Fruit fly (Drosophila melanogaster) whole organism, embryonic: ENCODE results near the gene CG31898.

Experiments used
- B-H1 ChIP-seq: fragments of 200-800 bp; sonication (Bioruptor generic); IDR thresholded peaks from 3 replicates; pipeline ENCODE4 v1.3.6; 2022; ENCODE audit warnings: missing biosample characterization, missing genetic modification characterization
- CG10321 ChIP-seq: fragments of 200-800 bp; sonication (Bioruptor generic); IDR thresholded peaks from 2 replicates; pipeline ENCODE4 v1.3.6; 2022; ENCODE audit warnings: missing biosample characterization, missing genetic modification characterization
- CG11085 ChIP-seq: fragments of 200-800 bp; sonication (Bioruptor generic); IDR thresholded peaks from 2 replicates; pipeline ENCODE4 v1.3.6; 2022; ENCODE audit warnings: missing biosample characterization, missing genetic modification characterization
- CG11723 ChIP-seq: fragments of 200-800 bp; sonication (Bioruptor generic); optimal IDR thresholded peaks from 2 replicates; lab custom pipeline; 2017; ENCODE audit warnings: missing biosample characterization, mild to moderate bottlenecking, missing genetic modification characterization
- CG1233 ChIP-seq: fragments of 200-800 bp; sonication (Bioruptor generic); optimal IDR thresholded peaks from 4 replicates; lab custom pipeline; 2018; ENCODE audit warnings: missing biosample characterization, mild to moderate bottlenecking, missing genetic modification characterization
- CG13123 ChIP-seq: fragments of 200-800 bp; sonication (Bioruptor generic); optimal IDR thresholded peaks from 2 replicates; lab custom pipeline; 2016; ENCODE audit warnings: missing biosample characterization, missing genetic modification characterization
- CG13287 ChIP-seq: fragments of 200-800 bp; sonication (Bioruptor generic); IDR thresholded peaks from 2 replicates; pipeline ENCODE4 v1.3.6; 2022; ENCODE audit warnings: missing biosample characterization, missing genetic modification characterization; ENCODE audit not compliant: partially characterized antibody
- CG13296 ChIP-seq: fragments of 200-800 bp; sonication (Bioruptor generic); optimal IDR thresholded peaks from 3 replicates; lab custom pipeline; 2018; ENCODE audit warnings: missing biosample characterization, mild to moderate bottlenecking, missing genetic modification characterization
- CG14710 ChIP-seq: fragments of 200-800 bp; sonication (Bioruptor generic); optimal IDR thresholded peaks from 3 replicates; lab custom pipeline; 2019; ENCODE audit warnings: missing biosample characterization, mild to moderate bottlenecking, missing genetic modification characterization, moderate library complexity
- CG16863 ChIP-seq: fragments of 200-800 bp; sonication (Bioruptor generic); optimal IDR thresholded peaks from 3 replicates; lab custom pipeline; 2016; ENCODE audit warnings: missing biosample characterization, missing genetic modification characterization
- CG2199 ChIP-seq: fragments of 200-800 bp; sonication (Bioruptor generic); IDR thresholded peaks from 3 replicates; pipeline ENCODE4 v1.3.6; 2022; ENCODE audit warnings: missing biosample characterization, missing genetic modification characterization
- CG4282 ChIP-seq: fragments of 200-800 bp; sonication (Bioruptor generic); optimal IDR thresholded peaks from 2 replicates; lab custom pipeline; 2016; ENCODE audit warnings: missing biosample characterization, missing genetic modification characterization
- CG4617 ChIP-seq: fragments of 200-800 bp; sonication (Bioruptor generic); optimal IDR thresholded peaks from 3 replicates; lab custom pipeline; 2016; ENCODE audit warnings: missing biosample characterization, missing genetic modification characterization, borderline replicate concordance
- CG5245 ChIP-seq: fragments of 200-800 bp; sonication (Bioruptor generic); optimal IDR thresholded peaks from 3 replicates; lab custom pipeline; 2016; ENCODE audit warnings: missing biosample characterization, missing genetic modification characterization
- CG6689 ChIP-seq: fragments of 200-800 bp; sonication (Bioruptor generic); IDR thresholded peaks from 2 replicates; pipeline ENCODE4 v1.3.6; 2022; ENCODE audit warnings: missing biosample characterization, missing genetic modification characterization
- CG7372 ChIP-seq: fragments of 200-800 bp; sonication (Bioruptor generic); IDR thresholded peaks from 2 replicates; pipeline ENCODE4 v1.3.6; 2022; ENCODE audit warnings: missing biosample characterization, missing genetic modification characterization
- CG8478 ChIP-seq: fragments of >200 bp; optimal IDR thresholded peaks from 2 replicates; lab custom pipeline; 2018
- CG8924 ChIP-seq: fragments of 200-800 bp; optimal IDR thresholded peaks from 3 replicates; lab custom pipeline; 2019; ENCODE audit warnings: missing biosample characterization, mild to moderate bottlenecking, missing genetic modification characterization, moderate library complexity
- CTCF ChIP-seq: fragments of 200-800 bp; sonication (Bioruptor generic); optimal IDR thresholded peaks from 2 replicates; lab custom pipeline; 2017; ENCODE audit warnings: missing biosample characterization, mild to moderate bottlenecking, missing genetic modification characterization, moderate library complexity
- Chrac-16 ChIP-seq: fragments of 200-800 bp; sonication (Bioruptor generic); optimal IDR thresholded peaks from 3 replicates; lab custom pipeline; 2016; ENCODE audit warnings: missing biosample characterization, missing genetic modification characterization
- D19B ChIP-seq: fragments of 200-800 bp; sonication (Bioruptor generic); optimal IDR thresholded peaks from 2 replicates; lab custom pipeline; 2017; ENCODE audit warnings: missing biosample characterization, mild to moderate bottlenecking, missing genetic modification characterization
- Dbx ChIP-seq: fragments of 200-800 bp; sonication (Bioruptor generic); IDR thresholded peaks from 3 replicates; pipeline ENCODE4 v1.3.6; 2022; ENCODE audit warnings: missing biosample characterization, missing genetic modification characterization
- Doc2 ChIP-seq: fragments of 200-800 bp; sonication (Bioruptor generic); IDR thresholded peaks from 2 replicates; pipeline ENCODE4 v1.3.6; 2022; ENCODE audit warnings: missing biosample characterization, missing genetic modification characterization
- E2f1 ChIP-seq: fragments of 200-800 bp; sonication (Bioruptor generic); IDR thresholded peaks from 2 replicates; pipeline ENCODE4 v1.3.6; 2022; ENCODE audit warnings: missing biosample characterization, missing genetic modification characterization
- E2f2 ChIP-seq: fragments of 200-800 bp; sonication (Bioruptor generic); IDR thresholded peaks from 2 replicates; pipeline ENCODE4 v1.3.6; 2022; ENCODE audit warnings: missing biosample characterization, missing genetic modification characterization
- Fer3 ChIP-seq: fragments of 200-800 bp; sonication (Bioruptor generic); optimal IDR thresholded peaks from 2 replicates; lab custom pipeline; 2018; ENCODE audit warnings: missing biosample characterization, mild to moderate bottlenecking, missing genetic modification characterization, moderate library complexity
- Hr3 ChIP-seq: fragments of 200-800 bp; sonication (Bioruptor generic); optimal IDR thresholded peaks from 3 replicates; lab custom pipeline; 2016; ENCODE audit warnings: missing biosample characterization, missing genetic modification characterization
- Hr51 ChIP-seq, 2 experiments: fragments of 200-800 bp; sonication (Bioruptor generic); optimal IDR thresholded peaks; 2 replicates in 1 of 2; 3 replicates in 1 of 2; lab custom pipeline; 2016 to 2018; ENCODE audit warnings: missing biosample characterization in 2 of 2, missing genetic modification characterization in 2 of 2, mild to moderate bottlenecking in 1 of 2, moderate library complexity in 1 of 2
- Lim3 ChIP-seq: fragments of 200-800 bp; sonication (Bioruptor generic); IDR thresholded peaks from 2 replicates; pipeline ENCODE4 v1.3.6; 2022; ENCODE audit warnings: missing biosample characterization, missing genetic modification characterization
- MESR4 ChIP-seq: fragments of 200-800 bp; sonication (Bioruptor generic); optimal IDR thresholded peaks from 2 replicates; lab custom pipeline; 2018; ENCODE audit warnings: missing biosample characterization, mild to moderate bottlenecking, missing genetic modification characterization, moderate library complexity
- NC2β ChIP-seq: fragments of 200-800 bp; sonication (Bioruptor generic); optimal IDR thresholded peaks from 2 replicates; lab custom pipeline; 2016; ENCODE audit warnings: missing biosample characterization, missing genetic modification characterization
- Neu2 ChIP-seq: fragments of 200-800 bp; sonication (Bioruptor generic); optimal IDR thresholded peaks from 3 replicates; lab custom pipeline; 2016; ENCODE audit warnings: missing biosample characterization, missing genetic modification characterization, borderline replicate concordance
- Scr ChIP-seq: fragments of 200-800 bp; sonication (Bioruptor generic); IDR thresholded peaks from 2 replicates; pipeline ENCODE4 v1.3.6; 2022; ENCODE audit warnings: missing biosample characterization, missing genetic modification characterization; ENCODE audit not compliant: partially characterized antibody
- ap ChIP-seq: fragments of 200-800 bp; sonication (Bioruptor generic); IDR thresholded peaks from 2 replicates; pipeline ENCODE4 v1.3.6; 2022; ENCODE audit warnings: missing biosample characterization, missing genetic modification characterization
- bbx ChIP-seq: fragments of 200-800 bp; sonication (Bioruptor generic); IDR thresholded peaks from 2 replicates; pipeline ENCODE4 v1.3.6; 2022; ENCODE audit warnings: missing biosample characterization, missing genetic modification characterization; ENCODE audit not compliant: partially characterized antibody
- cato ChIP-seq: fragments of 200-800 bp; sonication (Bioruptor generic); optimal IDR thresholded peaks from 2 replicates; lab custom pipeline; 2016; ENCODE audit warnings: missing biosample characterization, missing genetic modification characterization, borderline replicate concordance
- dati ChIP-seq: fragments of 200-800 bp; sonication (Bioruptor generic); IDR thresholded peaks from 2 replicates; pipeline ENCODE4 v1.3.6; 2022; ENCODE audit warnings: missing biosample characterization, missing genetic modification characterization
- emc ChIP-seq: fragments of 200-800 bp; sonication (Bioruptor generic); optimal IDR thresholded peaks from 2 replicates; lab custom pipeline; 2016; ENCODE audit warnings: missing biosample characterization, missing genetic modification characterization
- en ChIP-seq: fragments of 200-800 bp; sonication (Bioruptor generic); optimal IDR thresholded peaks from 2 replicates; lab custom pipeline; 2016; ENCODE audit warnings: missing biosample characterization, missing genetic modification characterization
- eve ChIP-seq, 2 experiments: fragments of >200 bp; optimal IDR thresholded peaks; 2 replicates each; lab custom pipeline; 2017; ENCODE audit warnings: missing biosample characterization in 2 of 2, missing genetic modification characterization in 2 of 2
- ftz-f1 ChIP-seq: fragments of 200-800 bp; sonication (Bioruptor generic); optimal IDR thresholded peaks from 2 replicates; lab custom pipeline; 2016; ENCODE audit warnings: missing biosample characterization, missing genetic modification characterization
- fu2 ChIP-seq: fragments of 200-800 bp; sonication (Bioruptor generic); optimal IDR thresholded peaks from 2 replicates; lab custom pipeline; 2016; ENCODE audit warnings: missing biosample characterization, missing genetic modification characterization
- gsb ChIP-seq: fragments of 200-800 bp; sonication (Bioruptor generic); IDR thresholded peaks from 2 replicates; pipeline ENCODE4 v1.3.6; 2022; ENCODE audit warnings: missing biosample characterization, missing genetic modification characterization
- her ChIP-seq: fragments of 200-800 bp; sonication (Bioruptor generic); optimal IDR thresholded peaks from 2 replicates; lab custom pipeline; 2016; ENCODE audit warnings: missing biosample characterization, missing genetic modification characterization
- inv ChIP-seq: fragments of 200-800 bp; sonication (Bioruptor generic); IDR thresholded peaks from 2 replicates; pipeline ENCODE4 v1.3.6; 2022; ENCODE audit warnings: missing biosample characterization, missing genetic modification characterization; ENCODE audit not compliant: partially characterized antibody
- kay ChIP-seq: fragments of 200-800 bp; sonication (Bioruptor generic); optimal IDR thresholded peaks from 2 replicates; lab custom pipeline; 2016; ENCODE audit warnings: missing biosample characterization, missing genetic modification characterization
- kni ChIP-seq: fragments of 200-800 bp; sonication (Bioruptor generic); optimal IDR thresholded peaks from 3 replicates; lab custom pipeline; 2017; ENCODE audit warnings: mild to moderate bottlenecking, missing biosample characterization, missing genetic modification reagents, missing genetic modification characterization
- lilli ChIP-seq: fragments of 200-800 bp; sonication (Bioruptor generic); optimal IDR thresholded peaks from 3 replicates; lab custom pipeline; 2016; ENCODE audit warnings: missing biosample characterization, missing genetic modification characterization
- nau ChIP-seq: fragments of 200-800 bp; sonication (Bioruptor generic); optimal IDR thresholded peaks from 3 replicates; lab custom pipeline; 2017; ENCODE audit warnings: missing biosample characterization, mild to moderate bottlenecking, missing genetic modification characterization, missing genetic modification reagents
- pho ChIP-seq: fragments of 200-800 bp; sonication (Bioruptor generic); optimal IDR thresholded peaks from 2 replicates; lab custom pipeline; 2016; ENCODE audit warnings: missing biosample characterization, missing genetic modification characterization
- sr ChIP-seq: fragments of 200-800 bp; sonication (Bioruptor generic); IDR thresholded peaks from 3 replicates; pipeline ENCODE4 v1.3.6; 2022; ENCODE audit warnings: missing biosample characterization, missing genetic modification characterization
- vfl ChIP-seq: fragments of 200-800 bp; sonication (Bioruptor generic); optimal IDR thresholded peaks from 2 replicates; lab custom pipeline; 2016; ENCODE audit warnings: missing biosample characterization, missing genetic modification characterization

The CG31898 gene

dm6 chr2L:8384108-8384601 lies 16.1 kb upstream of the CG31898 start, which contains the start of the genes Dad1 and CG13384 (continued):
- peak; percentile 61 for TF ChIP-seq vfl (GFP tag; lab: Kevin White, UChicago)
- 0 out of 3 replicates have a peak, but pooled peaks have one; percentile 62 for TF ChIP-seq CG2199 (GFP tag; lab: Robert Waterston, UW)
- peak; percentile 18 for TF ChIP-seq fu2 (GFP tag; lab: Kevin White, UChicago)
- peak; percentile 91 for TF ChIP-seq CG1233 (GFP tag; lab: Kevin White, UChicago)
- TF ChIP-seq en (GFP tag; lab: Kevin White, UChicago) = no peak
- peak; percentile 96 for TF ChIP-seq CG13296 (GFP tag; lab: Kevin White, UChicago)
- peak; percentile 95 for TF ChIP-seq Fer3 (tag; lab: Kevin White, UChicago)
- peak; percentile 75 to 94 for TF ChIP-seq Hr51 (GFP tag; optimal IDR thresholded peaks at IDR 0.05; lab: Kevin White, UChicago)
- no peak for TF ChIP-seq nau (GFP tag; lab: Kevin White, UChicago)
- no peak for TF ChIP-seq dati (GFP tag; lab: Robert Waterston, UW)
- peak; percentile 60 for TF ChIP-seq Scr (GFP tag; lab: Robert Waterston, UW)
- TF ChIP-seq CG4282 = no peak
- peak; percentile 26 for TF ChIP-seq her
- TF ChIP-seq pho (GFP tag; lab: Kevin White, UChicago) = peak; percentile 81
- TF ChIP-seq CG4617 (GFP tag; lab: Kevin White, UChicago) = peak; percentile 50
- TF ChIP-seq Doc2 (GFP tag; lab: Robert Waterston, UW) = 0 out of 2 replicates have a peak, but pooled peaks have one; percentile 22
- TF ChIP-seq CG5245 (GFP tag; lab: Kevin White, UChicago) = peak; percentile 79
- no peak for TF ChIP-seq CTCF (GFP tag; lab: Kevin White, UChicago)
- TF ChIP-seq B-H1 (GFP tag; lab: Robert Waterston, UW) = peak; percentile 85
- peak; percentile 57 for TF ChIP-seq kay (GFP tag; lab: Kevin White, UChicago)
- no peak for TF ChIP-seq MESR4 (GFP tag; lab: Kevin White, UChicago)
- TF ChIP-seq Lim3 (GFP tag; lab: Robert Waterston, UW) = peak; percentile 10; the same call in 1 of the 2 replicates
- TF ChIP-seq CG11085 = peak; percentile 91
- no peak for TF ChIP-seq eve (GFP tag; optimal IDR thresholded peaks at IDR 0.05; lab: Kevin White, UChicago)
- TF ChIP-seq lilli (GFP tag; lab: Kevin White, UChicago) = peak; percentile 91
- TF ChIP-seq CG8478 (lab: Kevin White, UChicago) = no peak
- peak; percentile 28 for TF ChIP-seq CG16863 (GFP tag; lab: Kevin White, UChicago)
- peak; percentile 71 for TF ChIP-seq E2f2 (GFP tag; lab: Robert Waterston, UW)
- peak; percentile 82 for TF ChIP-seq D19B (GFP tag; lab: Kevin White, UChicago)
- peak; percentile 94 for TF ChIP-seq CG6689 (GFP tag; lab: Robert Waterston, UW)
- no peak for TF ChIP-seq emc
- peak; percentile 74 for TF ChIP-seq CG11723 (GFP tag; lab: Kevin White, UChicago)
- no peak; the same call in 1 of the 2 replicates for TF ChIP-seq bbx (GFP tag; lab: Robert Waterston, UW)
- TF ChIP-seq Dbx (GFP tag; lab: Robert Waterston, UW) = peak; percentile 93
- no peak for TF ChIP-seq sr (GFP tag; lab: Robert Waterston, UW)
- TF ChIP-seq Chrac-16 (GFP tag; lab: Kevin White, UChicago) = peak; percentile 91
- TF ChIP-seq cato (GFP tag; lab: Kevin White, UChicago) = peak; percentile 84
- no peak for TF ChIP-seq ftz-f1
- TF ChIP-seq CG14710 (tag; lab: Kevin White, UChicago) = peak; percentile 96
- TF ChIP-seq gsb = peak; percentile 78
- TF ChIP-seq CG10321 = peak; percentile 79
- TF ChIP-seq CG13123 = peak; percentile 77
- TF ChIP-seq CG7372 (GFP tag; lab: Robert Waterston, UW) = peak; percentile 91
- peak; percentile 93 for TF ChIP-seq E2f1
- peak; percentile 28 for TF ChIP-seq NC2β (GFP tag; lab: Kevin White, UChicago)
- peak; percentile 50 for TF ChIP-seq CG13287 (GFP tag; lab: Robert Waterston, UW)
- TF ChIP-seq CG8924 = peak; percentile 97
- TF ChIP-seq inv (GFP tag; lab: Robert Waterston, UW) = peak; percentile 47; the same call in 1 of the 2 replicates
- peak; percentile 92 for TF ChIP-seq Hr3 (GFP tag; lab: Kevin White, UChicago)
- peak; percentile 78 for TF ChIP-seq ap (GFP tag; lab: Robert Waterston, UW)
- no peak for TF ChIP-seq Neu2
- TF ChIP-seq kni (GFP tag; lab: Kevin White, UChicago) = peak; percentile 59
